Worm (Caenorhabditis elegans) whole organism, L4 larva: ENCODE measurements around the gene F57B1.9.
"Not testable (repeated sequence)": the region's sequence is repeated elsewhere in the genome, so short reads cannot be mapped to it uniquely, and the experiment has no call there.

Source experiments
- D1046.2 ChIP-seq: fragments of 200-800 bp; sonication (Bioruptor generic); IDR thresholded peaks from 2 replicates; pipeline ENCODE4 v1.3.6; 2022; ENCODE audit warnings: missing genetic modification characterization, missing compliant biosample characterization
- F26F4.8 ChIP-seq: fragments of 200-800 bp; sonication (Bioruptor generic); conservative IDR thresholded peaks from 2 replicates; pipeline ENCODE4 v1.3.6; 2022; ENCODE audit warnings: missing genetic modification characterization, missing compliant biosample characterization
- F44E2.7 ChIP-seq: fragments of 200-800 bp; sonication (Bioruptor generic); IDR thresholded peaks from 2 replicates; pipeline ENCODE4 v2.1.2; 2022; ENCODE audit warnings: missing genetic modification characterization, missing compliant biosample characterization
- T26A8.4 ChIP-seq: fragments of 200-800 bp; sonication (Bioruptor generic); IDR thresholded peaks from 2 replicates; pipeline ENCODE4 v1.3.6; 2022; ENCODE audit warnings: missing genetic modification characterization, missing compliant biosample characterization
- ceh-32 ChIP-seq: sonication (generic microtip); optimal IDR thresholded peaks from 2 replicates; lab custom pipeline; 2016; ENCODE audit warnings: mild to moderate bottlenecking, missing genetic modification characterization, missing compliant biosample characterization; ENCODE audit not compliant: poor library complexity
- ceh-44 ChIP-seq: fragments of 200-800 bp; sonication (Bioruptor generic); IDR thresholded peaks from 2 replicates; pipeline ENCODE4 v1.3.6; 2022; ENCODE audit warnings: missing genetic modification reagents, missing genetic modification characterization, missing compliant biosample characterization
- cey-2 ChIP-seq: sonication (generic microtip); optimal IDR thresholded peaks from 3 replicates; lab custom pipeline; 2017; ENCODE audit warnings: missing genetic modification characterization, mild to moderate bottlenecking, missing compliant biosample characterization, antibody characterized with exemption, borderline replicate concordance; ENCODE audit not compliant: insufficient read depth
- ctbp-1 ChIP-seq: fragments of 200-800 bp; sonication (Bioruptor generic); IDR thresholded peaks from 2 replicates; pipeline ENCODE4 v1.3.6; 2022; ENCODE audit warnings: missing genetic modification reagents, missing genetic modification characterization, missing compliant biosample characterization
- dmd-6 ChIP-seq: fragments of 200-800 bp; sonication (Bioruptor generic); IDR thresholded peaks from 2 replicates; pipeline ENCODE4 v1.3.6; 2022; ENCODE audit warnings: missing genetic modification reagents, missing genetic modification characterization, missing compliant biosample characterization
- dmd-8 ChIP-seq: fragments of 200-800 bp; sonication (Bioruptor generic); IDR thresholded peaks from 2 replicates; pipeline ENCODE4 v1.3.6; 2022; ENCODE audit warnings: missing genetic modification characterization, missing compliant biosample characterization
- egl-43 ChIP-seq: fragments of 200-800 bp; sonication (Bioruptor generic); IDR thresholded peaks from 2 replicates; pipeline ENCODE4 v1.3.6; 2022; ENCODE audit warnings: missing genetic modification reagents, missing genetic modification characterization, missing compliant biosample characterization
- hif-1 ChIP-seq, 2 experiments: sonication (generic microtip); optimal IDR thresholded peaks; 2 replicates each; lab custom pipeline; 2016 to 2017; ENCODE audit warnings: missing compliant biosample characterization in 2 of 2, missing genetic modification characterization in 2 of 2, missing genetic modification reagents in 2 of 2, missing genotype in 2 of 2, mild to moderate bottlenecking in 1 of 2
- hlh-11 ChIP-seq: fragments of 200-800 bp; sonication (Bioruptor generic); optimal IDR thresholded peaks from 2 replicates; lab custom pipeline; 2018; ENCODE audit warnings: mild to moderate bottlenecking, missing genetic modification characterization, missing compliant biosample characterization
- lim-7 ChIP-seq: fragments of 200-800 bp; sonication (Bioruptor generic); IDR thresholded peaks from 2 replicates; pipeline ENCODE4 v1.3.6; 2022; ENCODE audit warnings: missing genetic modification characterization, missing compliant biosample characterization
- madf-9 ChIP-seq: fragments of 200-800 bp; sonication (Bioruptor generic); conservative IDR thresholded peaks from 2 replicates; pipeline ENCODE4 v1.3.6; 2022; ENCODE audit warnings: missing genetic modification reagents, missing genetic modification characterization, missing compliant biosample characterization
- mdl-1 ChIP-seq, 2 experiments: fragments of 150-350 bp in 1 of 2; sonication (generic microtip) in 1 of 2; optimal IDR thresholded peaks; 2 replicates each; lab custom pipeline; 2014 to 2017; ENCODE audit warnings: missing biosample characterization in 2 of 2, missing genetic modification characterization in 2 of 2
- nhr-10 ChIP-seq: fragments of 150-350 bp; optimal IDR thresholded peaks from 2 replicates; lab custom pipeline; 2014; ENCODE audit warnings: missing biosample characterization, missing genetic modification characterization
- nhr-11 ChIP-seq: fragments of 150-350 bp; optimal IDR thresholded peaks from 2 replicates; lab custom pipeline; 2014; ENCODE audit warnings: missing biosample characterization, missing genetic modification characterization
- nhr-237 ChIP-seq: sonication (generic microtip); optimal IDR thresholded peaks from 2 replicates; lab custom pipeline; 2017; ENCODE audit warnings: missing biosample characterization, missing genetic modification characterization
- nhr-25 ChIP-seq: sonication (generic microtip); optimal IDR thresholded peaks from 2 replicates; lab custom pipeline; 2017; ENCODE audit warnings: missing genetic modification characterization, mild to moderate bottlenecking, missing compliant biosample characterization, antibody characterized with exemption, moderate library complexity, borderline replicate concordance; ENCODE audit not compliant: insufficient read depth
- nhr-28 ChIP-seq: fragments of 150-350 bp; optimal IDR thresholded peaks from 2 replicates; lab custom pipeline; 2014; ENCODE audit warnings: missing biosample characterization, missing genetic modification characterization
- nhr-41 ChIP-seq: fragments of 200-800 bp; sonication (Bioruptor generic); IDR thresholded peaks from 2 replicates; pipeline ENCODE4 v1.3.6; 2022; ENCODE audit warnings: missing genetic modification reagents, missing genetic modification characterization, missing compliant biosample characterization
- nhr-48 ChIP-seq: sonication (generic microtip); optimal IDR thresholded peaks from 2 replicates; lab custom pipeline; 2016; ENCODE audit warnings: mild to moderate bottlenecking, missing genetic modification characterization, missing compliant biosample characterization
- pha-4 ChIP-seq, 2 experiments: fragments of 150-350 bp in 1 of 2; fragments of 200-800 bp in 1 of 2; sonication (Bioruptor generic) in 1 of 2; IDR thresholded peaks in 1 of 2; optimal IDR thresholded peaks in 1 of 2; 2 replicates each; pipeline versions ENCODE4 v1.3.6 to Lab custom; 2014 to 2022; ENCODE audit warnings: missing genetic modification characterization in 2 of 2, missing genetic modification reagents in 2 of 2, missing biosample characterization in 1 of 2, missing compliant biosample characterization in 1 of 2
- php-3 ChIP-seq: fragments of 200-800 bp; sonication (Bioruptor generic); IDR thresholded peaks from 2 replicates; pipeline ENCODE4 v1.3.6; 2022; ENCODE audit warnings: missing genetic modification reagents, missing genetic modification characterization, missing compliant biosample characterization
- rbr-2 ChIP-seq: sonication (generic microtip); optimal IDR thresholded peaks from 2 replicates; lab custom pipeline; 2016; ENCODE audit warnings: missing genotype, missing genetic modification characterization, missing compliant biosample characterization
- saeg-2 ChIP-seq: fragments of 200-800 bp; sonication (Bioruptor generic); IDR thresholded peaks from 2 replicates; pipeline ENCODE4 v1.3.6; 2022; ENCODE audit warnings: missing genetic modification reagents, missing genetic modification characterization, missing compliant biosample characterization
- tra-1 ChIP-seq: fragments of 200-800 bp; sonication (Bioruptor generic); IDR thresholded peaks from 2 replicates; pipeline ENCODE4 v1.3.6; 2022; ENCODE audit warnings: missing genetic modification reagents, missing genetic modification characterization, missing compliant biosample characterization
- unc-62 ChIP-seq, 3 experiments: fragments of 150-350 bp in 1 of 3; sonication (generic microtip); optimal IDR thresholded peaks in 2 of 3; peaks in 1 of 3; 1 replicate in 1 of 3; 2 replicates in 2 of 3; lab custom pipeline; 2014 to 2017; ENCODE audit warnings: missing biosample characterization in 3 of 3, missing genetic modification characterization in 3 of 3, missing genetic modification reagents in 3 of 3, missing genotype in 1 of 3
- vab-7 ChIP-seq: fragments of 200-800 bp; sonication (Bioruptor generic); IDR thresholded peaks from 2 replicates; pipeline ENCODE4 v1.3.6; 2022; ENCODE audit warnings: missing genetic modification reagents, missing genetic modification characterization, missing compliant biosample characterization

Gene F57B1.9

ce11 chrV:13197823-13198222, at the start of gene F57B1.9:
Gene F57B1.9, minus strand, starts transcription at chrV:13197923.
- peak; percentile 19; the same call in 1 of the 2 replicates for TF ChIP-seq T26A8.4 (GFP tag; lab: Robert Waterston, UW)
- TF ChIP-seq rbr-2 (tag; lab: Kevin White, UChicago) = no peak
- TF ChIP-seq hlh-11 (tag; lab: Kevin White, UChicago) = no peak
- no peak for TF ChIP-seq mdl-1 (tag; optimal IDR thresholded peaks at IDR 0.05; lab: Kevin White, UChicago)
- TF ChIP-seq nhr-10 (tag; lab: Kevin White, UChicago) = peak; percentile 28

ce11 chrV:13243205-13243604, 45.5 kb upstream of the F57B1.9 start:
- TF ChIP-seq nhr-10 (tag; lab: Kevin White, UChicago) (no peak), mdl-1 (tag; optimal IDR thresholded peaks at IDR 0.05; lab: Kevin White, UChicago) (peak in 1 of 2 experiments; percentile 28), nhr-28 (tag; lab: Kevin White, UChicago) (peak; percentile 55), cey-2 (tag; lab: Kevin White, UChicago) (no peak), dmd-6 (GFP tag; lab: Robert Waterston, UW) (peak; percentile 56), nhr-48 (peak; percentile 94)

- TF ChIP-seq tra-1 (GFP tag; lab: Robert Waterston, UW) (peak; percentile 29; the same call in 1 of the 2 replicates), D1046.2 (0 out of 2 replicates have a peak, but pooled peaks have one; percentile 26), F26F4.8 (GFP tag; lab: Robert Waterston, UW) (peak; percentile 81), ctbp-1 (0 out of 2 replicates have a peak, but pooled peaks have one; percentile 42), pha-4 (GFP tag; IDR thresholded peaks at IDR 0.05; lab: Robert Waterston, UW) (peak; percentile 63; the same call in 1 of the 2 replicates), lim-7 (peak; percentile 85), ceh-44 (GFP tag; lab: Robert Waterston, UW) (0 out of 2 replicates have a peak, but pooled peaks have one; percentile 9), vab-7 (GFP tag; lab: Robert Waterston, UW) (peak; percentile 73), madf-9 (GFP tag; lab: Robert Waterston, UW) (peak; percentile 45; the same call in 1 of the 2 replicates), saeg-2 (0 out of 2 replicates have a peak, but pooled peaks have one; percentile 32), F44E2.7 (0 out of 2 replicates have a peak, but pooled peaks have one; percentile 50), nhr-41 (GFP tag; lab: Robert Waterston, UW) (peak; percentile 20; the same call in 1 of the 2 replicates), php-3 (GFP tag; lab: Robert Waterston, UW) (0 out of 2 replicates have a peak, but pooled peaks have one; percentile 15), dmd-8 (GFP tag; lab: Robert Waterston, UW) (peak; percentile 93)
- TF ChIP-seq pha-4 (tag; optimal IDR thresholded peaks at IDR 0.05; lab: Kevin White, UChicago) = not testable (repeated sequence)
Observed at ce11 chrV:13239720-13240119, 42.0 kb upstream of the F57B1.9 start.

ce11 chrV:13236507-13236906, 38.8 kb upstream of the F57B1.9 start, which contains the start of gene dmd-10:
Gene dmd-10, minus strand, starts transcription at chrV:13236607.
- TF ChIP-seq hif-1 (tag; optimal IDR thresholded peaks at IDR 0.05; lab: Kevin White, UChicago) (no peak), egl-43 (GFP tag; lab: Robert Waterston, UW) (no peak), nhr-237 (tag; lab: Kevin White, UChicago) (no peak), nhr-25 (tag; lab: Kevin White, UChicago) (no peak), unc-62 (GFP tag; optimal IDR thresholded peaks at IDR 0.05 in 1 of 2; lab: Kevin White, UChicago) (peak in 1 of 2 experiments; percentile 78), unc-62 (tag; optimal IDR thresholded peaks at IDR 0.05; lab: Kevin White, UChicago) (no peak)

- peak; percentile 28 for TF ChIP-seq nhr-11 (tag; lab: Kevin White, UChicago)
- no peak for TF ChIP-seq ceh-32
- TF ChIP-seq, all 104 proteins: peak for 1
Observed at ce11 chrV:13235313-13235712, 37.6 kb upstream of the F57B1.9 start.
